Worm (Caenorhabditis elegans) whole organism, L1 larva: Measurements from ENCODE around the gene F44A2.7.

Experiments used
- C16A3.4 ChIP-seq: fragments of 150-350 bp; optimal IDR thresholded peaks from 2 replicates; lab custom pipeline; 2014; ENCODE audit warnings: missing biosample characterization, missing genetic modification characterization
- F16B12.6 ChIP-seq: fragments of 150-350 bp; optimal IDR thresholded peaks from 2 replicates; lab custom pipeline; 2014; ENCODE audit warnings: missing biosample characterization, missing genetic modification characterization
- Y116A8C.19 ChIP-seq: sonication (generic microtip); optimal IDR thresholded peaks from 2 replicates; lab custom pipeline; 2016; ENCODE audit warnings: missing compliant biosample characterization, missing genetic modification characterization, borderline replicate concordance
- aly-2 ChIP-seq: fragments of 150-350 bp; optimal IDR thresholded peaks from 2 replicates; lab custom pipeline; 2014; ENCODE audit warnings: missing biosample characterization, missing genetic modification characterization
- ama-1 ChIP-seq: fragments of 150-350 bp; optimal IDR thresholded peaks from 2 replicates; lab custom pipeline; 2014
- ceh-8 ChIP-seq: fragments of 200-800 bp; sonication (Bioruptor generic); optimal IDR thresholded peaks from 2 replicates; lab custom pipeline; 2018; ENCODE audit warnings: mild to moderate bottlenecking, missing genetic modification characterization, moderate library complexity, missing compliant biosample characterization
- ceh-90 ChIP-seq: sonication (generic microtip); optimal IDR thresholded peaks from 2 replicates; lab custom pipeline; 2016; ENCODE audit warnings: missing genetic modification characterization, missing compliant biosample characterization
- dpl-1 ChIP-seq, 3 experiments: fragments of 150-350 bp in 2 of 3; sonication (generic microtip) in 1 of 3; optimal IDR thresholded peaks; 2 replicates each; lab custom pipeline; 2014 to 2017; ENCODE audit warnings: missing biosample characterization in 3 of 3, missing genetic modification characterization in 3 of 3, missing genetic modification reagents in 3 of 3
- dsc-1 ChIP-seq: sonication (generic microtip); optimal IDR thresholded peaks from 2 replicates; lab custom pipeline; 2016; ENCODE audit warnings: mild to moderate bottlenecking, missing genetic modification characterization, missing compliant biosample characterization
- efl-1 ChIP-seq, 4 experiments: fragments of 150-350 bp; optimal IDR thresholded peaks in 3 of 4; peaks in 1 of 4; 1 replicate in 1 of 4; 2 replicates in 3 of 4; lab custom pipeline; 2014; ENCODE audit warnings: missing biosample characterization in 2 of 4, missing genetic modification characterization in 2 of 4, missing genetic modification reagents in 2 of 4
- efl-3 ChIP-seq: fragments of 200-800 bp; sonication (Bioruptor generic); optimal IDR thresholded peaks from 2 replicates; lab custom pipeline; 2018; ENCODE audit warnings: mild to moderate bottlenecking, missing genetic modification characterization, missing compliant biosample characterization
- egl-13 ChIP-seq: sonication (generic microtip); optimal IDR thresholded peaks from 2 replicates; lab custom pipeline; 2016; ENCODE audit warnings: missing genotype, missing genetic modification reagents, missing genetic modification characterization, missing compliant biosample characterization
- fkh-10 ChIP-seq: sonication (generic microtip); optimal IDR thresholded peaks from 2 replicates; lab custom pipeline; 2017; ENCODE audit warnings: missing biosample characterization, missing genetic modification reagents, missing genetic modification characterization
- fkh-4 ChIP-seq: sonication (generic microtip); optimal IDR thresholded peaks from 2 replicates; lab custom pipeline; 2016; ENCODE audit warnings: missing compliant biosample characterization, missing genetic modification characterization, borderline replicate concordance
- fkh-8 ChIP-seq: sonication (generic microtip); optimal IDR thresholded peaks from 2 replicates; lab custom pipeline; 2016; ENCODE audit warnings: mild to moderate bottlenecking, missing genetic modification characterization, missing compliant biosample characterization
- fos-1 ChIP-seq: fragments of 150-350 bp; optimal IDR thresholded peaks from 2 replicates; lab custom pipeline; 2014; ENCODE audit warnings: missing biosample characterization, missing genetic modification characterization
- hpl-2 ChIP-seq: fragments of 150-350 bp; optimal IDR thresholded peaks from 2 replicates; lab custom pipeline; 2014; ENCODE audit warnings: missing biosample characterization, missing genetic modification reagents, missing genetic modification characterization
- jun-1 ChIP-seq: fragments of 150-350 bp; optimal IDR thresholded peaks from 2 replicates; lab custom pipeline; 2014; ENCODE audit warnings: missing biosample characterization, missing genetic modification reagents, missing genetic modification characterization
- lin-14 ChIP-seq: fragments of 200-800 bp; sonication (Bioruptor generic); optimal IDR thresholded peaks from 2 replicates; lab custom pipeline; 2018; ENCODE audit warnings: mild to moderate bottlenecking, missing genetic modification characterization, moderate library complexity, missing compliant biosample characterization
- lin-15B ChIP-seq: fragments of 150-350 bp; sonication (generic microtip); optimal IDR thresholded peaks from 3 replicates; lab custom pipeline; 2014; ENCODE audit warnings: missing biosample characterization, missing genetic modification characterization
- lin-35 ChIP-seq, 2 experiments: fragments of 150-350 bp; optimal IDR thresholded peaks; 2 replicates each; lab custom pipeline; 2014; ENCODE audit warnings: missing biosample characterization in 2 of 2, missing genetic modification characterization in 2 of 2, missing genetic modification reagents in 2 of 2
- mab-9 ChIP-seq: fragments of 200-800 bp; sonication (Bioruptor generic); IDR thresholded peaks from 2 replicates; pipeline ENCODE4 v1.3.6; 2022; ENCODE audit warnings: missing genetic modification reagents, missing genetic modification characterization, missing compliant biosample characterization
- mdl-1 ChIP-seq, 2 experiments: fragments of 150-350 bp; optimal IDR thresholded peaks; 2 replicates each; lab custom pipeline; 2014 to 2017; ENCODE audit warnings: missing biosample characterization in 2 of 2, missing genetic modification characterization in 2 of 2, inconsistent platforms in 1 of 2
- nhr-12 ChIP-seq: sonication (generic microtip); optimal IDR thresholded peaks from 2 replicates; lab custom pipeline; 2017; ENCODE audit warnings: missing biosample characterization, missing genetic modification characterization
- nhr-19 ChIP-seq: fragments of 200-800 bp; sonication (Bioruptor generic); conservative IDR thresholded peaks from 2 replicates; pipeline ENCODE4 v1.3.6; 2022; ENCODE audit warnings: missing genetic modification characterization, missing compliant biosample characterization
- nhr-20 ChIP-seq: sonication (generic microtip); optimal IDR thresholded peaks from 2 replicates; lab custom pipeline; 2016; ENCODE audit warnings: mild to moderate bottlenecking, missing genetic modification characterization, missing compliant biosample characterization
- nhr-47 ChIP-seq: sonication (generic microtip); optimal IDR thresholded peaks from 2 replicates; lab custom pipeline; 2016; ENCODE audit warnings: mild to moderate bottlenecking, missing genetic modification characterization, moderate library complexity, missing compliant biosample characterization
- nhr-71 ChIP-seq: sonication (generic microtip); optimal IDR thresholded peaks from 2 replicates; lab custom pipeline; 2016; ENCODE audit warnings: mild to moderate bottlenecking, missing genetic modification characterization, moderate library complexity, missing compliant biosample characterization
- nhr-85 ChIP-seq: sonication (generic microtip); peaks from one replicate; lab custom pipeline; 2016; ENCODE audit warnings: missing genetic modification characterization, inconsistent platforms, missing compliant biosample characterization
- pqm-1 ChIP-seq: sonication (generic microtip); optimal IDR thresholded peaks from 3 replicates; lab custom pipeline; 2017; ENCODE audit warnings: missing biosample characterization, missing genetic modification characterization
- sox-4 ChIP-seq: sonication (generic microtip); optimal IDR thresholded peaks from 2 replicates; lab custom pipeline; 2016; ENCODE audit warnings: missing genetic modification characterization, missing compliant biosample characterization
- sup-37 ChIP-seq: fragments of 200-800 bp; sonication (Bioruptor generic); optimal IDR thresholded peaks from 2 replicates; lab custom pipeline; 2018; ENCODE audit warnings: mild to moderate bottlenecking, missing genetic modification characterization, missing compliant biosample characterization
- tlp-1 ChIP-seq: fragments of 150-350 bp; optimal IDR thresholded peaks from 2 replicates; lab custom pipeline; 2014; ENCODE audit warnings: missing biosample characterization, missing genetic modification characterization
- unc-30 ChIP-seq: sonication (generic microtip); optimal IDR thresholded peaks from 2 replicates; lab custom pipeline; 2017; ENCODE audit warnings: missing biosample characterization, missing genetic modification characterization
- unc-86 ChIP-seq: sonication (generic microtip); optimal IDR thresholded peaks from 2 replicates; lab custom pipeline; 2016; ENCODE audit warnings: missing genetic modification characterization, missing compliant biosample characterization
- xbp-1 ChIP-seq: sonication (generic microtip); optimal IDR thresholded peaks from 2 replicates; lab custom pipeline; 2016; ENCODE audit warnings: missing genetic modification characterization, missing compliant biosample characterization
- ztf-11 ChIP-seq, 2 experiments: sonication (generic microtip); optimal IDR thresholded peaks; 2 replicates each; lab custom pipeline; 2016 to 2017; ENCODE audit warnings: missing genetic modification characterization in 2 of 2, missing biosample characterization in 1 of 2, missing compliant biosample characterization in 1 of 2
- ztf-4 ChIP-seq: fragments of 150-350 bp; optimal IDR thresholded peaks from 2 replicates; lab custom pipeline; 2014; ENCODE audit warnings: missing biosample characterization, missing genetic modification characterization

Gene F44A2.7

DNA sequence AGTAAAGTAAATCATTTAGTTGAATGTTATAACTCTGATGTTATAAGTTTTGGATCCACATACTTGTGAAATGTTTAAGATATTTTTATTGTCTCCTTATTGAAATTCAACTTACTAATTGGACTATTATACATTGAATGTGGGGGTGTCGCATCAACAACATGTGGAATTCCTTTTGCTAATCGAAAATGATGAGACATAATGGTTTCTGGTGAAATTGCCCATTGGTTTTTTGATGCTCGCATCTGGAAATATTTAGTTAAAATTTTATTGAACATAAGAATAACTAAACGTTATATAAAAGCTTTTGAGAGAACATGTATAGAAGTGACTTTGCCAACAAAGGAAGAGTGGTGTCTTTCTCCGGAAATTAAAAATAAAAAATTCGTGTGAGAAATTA is 29.4 kb upstream of the F44A2.7 start, which contains the start of gene ZK682.7:
ZK682.7 (minus strand) TSS at position 247 of the 400 bp plus-strand sequence.
- TF ChIP-seq fkh-4 (tag; lab: Kevin White, UChicago) (peak; percentile 77), dsc-1 (tag; lab: Kevin White, UChicago) (peak; percentile 91), nhr-12 (no peak)

DNA sequence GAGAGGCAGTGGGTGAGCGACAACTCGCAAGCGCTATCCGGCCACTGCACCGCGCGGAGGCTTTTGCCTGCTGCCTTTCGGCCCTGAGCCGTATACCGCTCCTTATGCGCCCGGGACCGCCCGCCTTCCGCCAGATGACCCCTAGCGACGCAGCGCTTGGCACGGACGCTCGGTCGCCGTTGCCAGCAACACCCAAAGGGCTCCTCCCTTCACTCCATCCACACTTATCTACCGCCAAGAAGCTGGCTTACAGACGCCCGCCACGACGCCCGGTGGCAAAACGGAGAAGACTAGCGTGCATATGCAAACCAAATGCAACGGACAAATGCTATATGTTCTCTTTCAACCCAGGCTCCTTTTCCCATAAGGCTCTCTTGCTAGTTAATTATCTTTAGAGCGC is 27.9 kb upstream of the F44A2.7 start:
- TF ChIP-seq dpl-1 (GFP tag; optimal IDR thresholded peaks at IDR 0.05; lab: Kevin White, UChicago), result no peak
- peak; percentile 24 for TF ChIP-seq nhr-71 (tag; lab: Kevin White, UChicago)
- peak; percentile 15 for TF ChIP-seq nhr-47 (tag; lab: Kevin White, UChicago)
- TF ChIP-seq nhr-85, result no peak
- peak; percentile 1 for TF ChIP-seq ceh-8 (GFP tag; lab: Kevin White, UChicago)
- TF ChIP-seq fkh-8 (tag; lab: Kevin White, UChicago), result peak; percentile 77
- TF ChIP-seq egl-13 (tag; lab: Kevin White, UChicago), result peak; percentile 1
- peak; percentile 27 for TF ChIP-seq dsc-1 (tag; lab: Kevin White, UChicago)

DNA sequence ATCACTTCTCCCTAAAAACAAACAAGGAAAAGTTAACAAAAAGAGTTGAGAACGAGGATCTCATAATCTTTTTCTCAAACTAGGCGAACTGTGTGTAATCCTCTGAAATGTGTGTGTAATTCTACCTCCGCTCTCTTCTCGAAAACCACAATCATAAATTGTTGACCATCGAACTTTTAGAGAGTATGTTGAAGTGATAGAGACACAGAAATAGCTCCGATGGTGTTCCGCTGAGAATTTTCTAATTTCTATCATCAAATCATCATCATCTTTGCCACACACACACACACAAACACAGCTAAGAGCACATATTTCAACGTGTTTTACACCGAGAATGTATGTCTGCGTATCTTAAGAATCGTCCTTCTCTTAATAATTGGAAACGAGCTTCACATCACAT is 25.7 kb upstream of the F44A2.7 start:
- TF ChIP-seq lin-14 (peak; percentile 15), C16A3.4 (tag; lab: Kevin White, UChicago) (no peak), dsc-1 (tag; lab: Kevin White, UChicago) (peak; percentile 25)

DNA sequence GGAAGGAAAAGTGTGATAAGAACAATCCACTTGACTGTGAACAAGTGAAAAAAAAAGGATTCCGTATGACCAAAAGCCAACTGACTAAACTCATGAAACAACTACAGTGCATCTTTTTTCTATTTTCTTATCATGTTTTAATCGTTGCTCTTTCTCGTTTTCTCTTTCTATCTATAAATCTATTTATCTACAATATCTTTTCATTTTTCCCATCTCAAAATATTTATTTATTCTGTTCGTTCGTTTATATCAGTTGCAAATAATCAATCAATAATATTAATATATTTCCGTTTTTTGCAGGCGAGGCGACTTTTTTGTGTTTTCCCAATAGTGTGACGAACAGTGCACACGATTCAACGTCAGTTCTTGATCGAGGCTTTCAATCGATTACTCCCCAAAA is 24.0 kb upstream of the F44A2.7 start, which contains the start of gene F44A2.5:
F44A2.5 (plus strand) TSS at position 301 of the 400 bp plus-strand sequence.
- TF ChIP-seq nhr-19 (GFP tag; lab: Robert Waterston, UW), result no peak
- TF ChIP-seq dsc-1 (tag; lab: Kevin White, UChicago), result no peak
- TF ChIP-seq ceh-8 (GFP tag; lab: Kevin White, UChicago), result no peak
- no peak for TF ChIP-seq lin-35 (GFP tag; optimal IDR thresholded peaks at IDR 0.05; lab: Kevin White, UChicago)
- no peak for TF ChIP-seq tlp-1 (tag; lab: Kevin White, UChicago)
- no peak for TF ChIP-seq ceh-90
- TF ChIP-seq fos-1 (tag; lab: Kevin White, UChicago), result no peak
- no peak for TF ChIP-seq xbp-1 (tag; lab: Kevin White, UChicago)
- no peak for TF ChIP-seq sup-37 (GFP tag; lab: Kevin White, UChicago)
- TF ChIP-seq unc-86, result no peak
- no peak for TF ChIP-seq mdl-1 (tag; optimal IDR thresholded peaks at IDR 0.05; lab: Kevin White, UChicago)
- TF ChIP-seq unc-30 (tag; lab: Kevin White, UChicago), result no peak
- no peak for TF ChIP-seq jun-1 (tag; lab: Kevin White, UChicago)
- no peak for TF ChIP-seq sox-4
- TF ChIP-seq lin-14, result no peak
- TF ChIP-seq F16B12.6 (tag; lab: Kevin White, UChicago), result no peak
- TF ChIP-seq pqm-1 (tag; lab: Kevin White, UChicago), result no peak
- no peak for TF ChIP-seq mab-9 (GFP tag; lab: Robert Waterston, UW)
- TF ChIP-seq lin-15B, result no peak
- TF ChIP-seq efl-3 (GFP tag; lab: Kevin White, UChicago), result no peak
- TF ChIP-seq, all 84 proteins: peak for 0

- TF ChIP-seq mdl-1 (tag; optimal IDR thresholded peaks at IDR 0.05; lab: Kevin White, UChicago) (no peak), ztf-11 (tag; optimal IDR thresholded peaks at IDR 0.05; lab: Kevin White, UChicago) (no peak), fkh-10 (GFP tag; lab: Kevin White, UChicago) (no peak), C16A3.4 (tag; lab: Kevin White, UChicago) (no peak), fkh-4 (tag; lab: Kevin White, UChicago) (no peak), ztf-4 (tag; lab: Kevin White, UChicago) (no peak), jun-1 (tag; lab: Kevin White, UChicago) (no peak), nhr-20 (tag; lab: Kevin White, UChicago) (no peak), Y116A8C.19 (tag; lab: Kevin White, UChicago) (no peak), efl-1 (optimal IDR thresholded peaks at IDR 0.05; lab: Kevin White, UChicago) (no peak), efl-1 (GFP tag; optimal IDR thresholded peaks at IDR 0.05 in 1 of 2; lab: Kevin White, UChicago) (no peak), ama-1 (lab: Kevin White, UChicago) (no peak), efl-3 (GFP tag; lab: Kevin White, UChicago) (no peak), aly-2 (tag; lab: Kevin White, UChicago) (no peak), hpl-2 (GFP tag; lab: Kevin White, UChicago) (no peak), sup-37 (GFP tag; lab: Kevin White, UChicago) (no peak)
Measured at ce11 chrV:9303026-9303425, 18.3 kb upstream of the F44A2.7 start, which contains the start of gene nhr-39. Gene nhr-39, plus strand, starts transcription at chrV:9303326.
